Fruit fly (Drosophila melanogaster): ENCODE results near the gene Fntb.

The Fntb gene

dm6 chr3R:16455875-16456274 is 23.1 kb downstream of the Fntb start, which contains the start of gene CG14883 (continued):
- TF ChIP-seq CG10431 (GFP tag; optimal IDR thresholded peaks at IDR 0.05) = no peak
- peak; percentile 10 for TF ChIP-seq kah (GFP tag; optimal IDR thresholded peaks at IDR 0.05)
- no peak for TF ChIP-seq psq (GFP tag; optimal IDR thresholded peaks at IDR 0.05)
- TF ChIP-seq sna (GFP tag; IDR thresholded peaks at IDR 0.05; ENCODE audit: partially characterized antibody) = peak; percentile 55; the same call in 1 of the 2 replicates
- peak; percentile 65; the same call in 1 of the 2 replicates for TF ChIP-seq bbx (GFP tag; IDR thresholded peaks at IDR 0.05; ENCODE audit: partially characterized antibody)
- TF ChIP-seq chm (GFP tag; IDR thresholded peaks at IDR 0.05) = no peak
- TF ChIP-seq inv (GFP tag; IDR thresholded peaks at IDR 0.05; ENCODE audit: partially characterized antibody) = no peak
- TF ChIP-seq Doc3 (GFP tag; IDR thresholded peaks at IDR 0.05; ENCODE audit: partially characterized antibody) = 0 out of 3 replicates have a peak, but pooled peaks have one; percentile 39
- peak; percentile 69 for TF ChIP-seq CG13287 (GFP tag; IDR thresholded peaks at IDR 0.05; ENCODE audit: partially characterized antibody)
- 0 out of 4 replicates have a peak, but pooled peaks have one; percentile 14 for TF ChIP-seq chinmo (GFP tag; IDR thresholded peaks at IDR 0.05; ENCODE audit: partially characterized antibody)
- no peak for TF ChIP-seq slp2 (GFP tag; optimal IDR thresholded peaks at IDR 0.05)
- TF ChIP-seq Gsc (GFP tag; IDR thresholded peaks at IDR 0.05) = no peak
- TF ChIP-seq pan (optimal IDR thresholded peaks at IDR 0.05) = no peak
- no peak for TF ChIP-seq pan (GFP tag; optimal IDR thresholded peaks at IDR 0.05 in 1 of 2, IDR thresholded peaks at IDR 0.05 in 1 of 2)
- no peak for TF ChIP-seq CG42726 (GFP tag; IDR thresholded peaks at IDR 0.05; ENCODE audit: partially characterized antibody)
- TF ChIP-seq lov (optimal IDR thresholded peaks at IDR 0.05) = no peak
- no peak for TF ChIP-seq lov (GFP tag; IDR thresholded peaks at IDR 0.05)
- TF ChIP-seq crp (GFP tag; optimal IDR thresholded peaks at IDR 0.05) = peak in 1 of 2 experiments; percentile 89
- TF ChIP-seq HLH4C (GFP tag; IDR thresholded peaks at IDR 0.05; ENCODE audit: partially characterized antibody) = peak; percentile 58
- no peak for TF ChIP-seq CG17186 (GFP tag; optimal IDR thresholded peaks at IDR 0.05)
- TF ChIP-seq Dbx (GFP tag; IDR thresholded peaks at IDR 0.05) = no peak
- TF ChIP-seq Opbp (GFP tag; IDR thresholded peaks at IDR 0.05; ENCODE audit: partially characterized antibody) = peak; percentile 54; the same call in 1 of the 3 replicates
- no peak for TF ChIP-seq CG16863 (GFP tag; optimal IDR thresholded peaks at IDR 0.05)
- no peak for TF ChIP-seq sc (optimal IDR thresholded peaks at IDR 0.05)
- TF ChIP-seq sc (GFP tag; optimal IDR thresholded peaks at IDR 0.05) = no peak
- no peak for TF ChIP-seq CG11456 (GFP tag; IDR thresholded peaks at IDR 0.05)
- TF ChIP-seq otp (GFP tag; IDR thresholded peaks at IDR 0.05) = no peak
- no peak for TF ChIP-seq trh (GFP tag; optimal IDR thresholded peaks at IDR 0.05)
- TF ChIP-seq CG10267 (tag; optimal IDR thresholded peaks at IDR 0.05) = peak; percentile 14
- no peak for TF ChIP-seq kay (GFP tag; optimal IDR thresholded peaks at IDR 0.05)
- no peak for TF ChIP-seq Spps (tag; optimal IDR thresholded peaks at IDR 0.05)
- TF ChIP-seq CG18011 (GFP tag; optimal IDR thresholded peaks at IDR 0.05) = no peak
- no peak for TF ChIP-seq Trl (optimal IDR thresholded peaks at IDR 0.05)
- TF ChIP-seq Trl (GFP tag; optimal IDR thresholded peaks at IDR 0.05) = no peak
- TF ChIP-seq CG34224 (GFP tag; IDR thresholded peaks at IDR 0.05; ENCODE audit: partially characterized antibody) = peak; percentile 72
- peak; percentile 70 for TF ChIP-seq CG2116 (GFP tag; optimal IDR thresholded peaks at IDR 0.05)
- peak; percentile 43 for TF ChIP-seq pzg (GFP tag; optimal IDR thresholded peaks at IDR 0.05)
- no peak for TF ChIP-seq CG43689 (GFP tag; IDR thresholded peaks at IDR 0.05)
- no peak for TF ChIP-seq Nf-YC (tag; optimal IDR thresholded peaks at IDR 0.05)
- TF ChIP-seq CG10543 (GFP tag; optimal IDR thresholded peaks at IDR 0.05) = no peak
- no peak for TF ChIP-seq Atf6 (GFP tag; IDR thresholded peaks at IDR 0.05)
- no peak for TF ChIP-seq ash1 (GFP tag; optimal IDR thresholded peaks at IDR 0.05)
- peak; percentile 98 for TF ChIP-seq Blimp-1 (GFP tag; optimal IDR thresholded peaks at IDR 0.05)
- TF ChIP-seq Bgb (GFP tag; IDR thresholded peaks at IDR 0.05; ENCODE audit: partially characterized antibody) = peak; percentile 40; the same call in 1 of the 2 replicates

Measured in whole organism, embryonic.